Fruit fly (Drosophila melanogaster) whole organism, embryonic: Measurements from ENCODE around the gene cav.

Experiments used
- Ada2b ChIP-seq: fragments of 200-800 bp; sonication (Bioruptor generic); IDR thresholded peaks from 2 replicates; pipeline ENCODE4 v1.3.6; 2022; ENCODE audit warnings: missing biosample characterization, missing genetic modification characterization
- BtbVII ChIP-seq: fragments of 200-800 bp; sonication (Bioruptor generic); optimal IDR thresholded peaks from 3 replicates; lab custom pipeline; 2017; ENCODE audit warnings: missing biosample characterization, mild to moderate bottlenecking, missing genetic modification characterization
- CG10431 ChIP-seq: fragments of 200-800 bp; sonication (Bioruptor generic); optimal IDR thresholded peaks from 3 replicates; lab custom pipeline; 2018; ENCODE audit warnings: missing biosample characterization, mild to moderate bottlenecking, missing genetic modification characterization
- CG10543 ChIP-seq: fragments of 200-800 bp; sonication (Bioruptor generic); optimal IDR thresholded peaks from 3 replicates; lab custom pipeline; 2017; ENCODE audit warnings: missing biosample characterization, mild to moderate bottlenecking, missing genetic modification characterization, moderate library complexity
- CG10979 ChIP-seq: fragments of 200-800 bp; sonication (Bioruptor generic); optimal IDR thresholded peaks from 2 replicates; lab custom pipeline; 2018; ENCODE audit warnings: missing biosample characterization, mild to moderate bottlenecking, missing genetic modification characterization, moderate library complexity
- CG11093 ChIP-seq: fragments of 200-800 bp; sonication (Bioruptor generic); IDR thresholded peaks from 3 replicates; pipeline ENCODE4 v1.3.6; 2022; ENCODE audit warnings: missing biosample characterization, missing genetic modification characterization
- CG1233 ChIP-seq: fragments of 200-800 bp; sonication (Bioruptor generic); optimal IDR thresholded peaks from 4 replicates; lab custom pipeline; 2018; ENCODE audit warnings: missing biosample characterization, mild to moderate bottlenecking, missing genetic modification characterization
- CG13624 ChIP-seq: fragments of 200-800 bp; sonication (Bioruptor generic); optimal IDR thresholded peaks from 2 replicates; lab custom pipeline; 2016; ENCODE audit warnings: missing biosample characterization, missing genetic modification characterization
- CG17568 ChIP-seq: fragments of 200-800 bp; sonication (Bioruptor generic); optimal IDR thresholded peaks from 2 replicates; lab custom pipeline; 2018; ENCODE audit warnings: missing biosample characterization, mild to moderate bottlenecking, missing genetic modification characterization, moderate library complexity
- CG17612 ChIP-seq: fragments of 200-800 bp; sonication (Bioruptor generic); IDR thresholded peaks from 2 replicates; pipeline ENCODE4 v1.3.6; 2022; ENCODE audit warnings: missing biosample characterization, missing genetic modification characterization
- CG1832 ChIP-seq: fragments of 200-800 bp; sonication (Bioruptor generic); optimal IDR thresholded peaks from 2 replicates; lab custom pipeline; 2017; ENCODE audit warnings: missing biosample characterization, mild to moderate bottlenecking, missing genetic modification characterization, inconsistent platforms
- CG18476 ChIP-seq: fragments of 200-800 bp; sonication (Bioruptor generic); optimal IDR thresholded peaks from 2 replicates; lab custom pipeline; 2016; ENCODE audit warnings: missing biosample characterization, mild to moderate bottlenecking, missing genetic modification characterization
- CG2120 ChIP-seq: fragments of 200-800 bp; sonication (Bioruptor generic); optimal IDR thresholded peaks from 3 replicates; lab custom pipeline; 2016; ENCODE audit warnings: missing biosample characterization, missing genetic modification characterization
- CG2678 ChIP-seq: fragments of 200-800 bp; sonication (Bioruptor generic); optimal IDR thresholded peaks from 3 replicates; lab custom pipeline; 2019; ENCODE audit warnings: missing biosample characterization, mild to moderate bottlenecking, missing genetic modification characterization, moderate library complexity
- CG3163 ChIP-seq: fragments of 200-800 bp; sonication (Bioruptor generic); optimal IDR thresholded peaks from 3 replicates; lab custom pipeline; 2016; ENCODE audit warnings: missing biosample characterization, missing genetic modification characterization
- CG33557 ChIP-seq: fragments of 200-800 bp; sonication (Bioruptor generic); optimal IDR thresholded peaks from 2 replicates; lab custom pipeline; 2019; ENCODE audit warnings: missing biosample characterization, mild to moderate bottlenecking, missing genetic modification characterization, moderate library complexity
- CG3407 ChIP-seq: fragments of 200-800 bp; sonication (Bioruptor generic); optimal IDR thresholded peaks from 2 replicates; lab custom pipeline; 2018; ENCODE audit warnings: missing biosample characterization, mild to moderate bottlenecking, missing genetic modification characterization
- CG4282 ChIP-seq: fragments of 200-800 bp; sonication (Bioruptor generic); optimal IDR thresholded peaks from 2 replicates; lab custom pipeline; 2016; ENCODE audit warnings: missing biosample characterization, missing genetic modification characterization
- CG4328 ChIP-seq: fragments of 200-800 bp; sonication (Bioruptor generic); optimal IDR thresholded peaks from 3 replicates; lab custom pipeline; 2017; ENCODE audit warnings: missing biosample characterization, missing genetic modification reagents, missing genetic modification characterization
- CG5180 ChIP-seq: fragments of 200-800 bp; sonication (Bioruptor generic); optimal IDR thresholded peaks from 3 replicates; lab custom pipeline; 2017; ENCODE audit warnings: missing biosample characterization, missing genetic modification characterization, mild to moderate bottlenecking, moderate library complexity, missing genetic modification reagents
- CG7357 ChIP-seq: fragments of 200-800 bp; sonication (Bioruptor generic); IDR thresholded peaks from 3 replicates; pipeline ENCODE4 v1.3.6; 2022; ENCODE audit warnings: missing biosample characterization, missing genetic modification characterization
- CG8281 ChIP-seq: fragments of 200-800 bp; sonication (Bioruptor generic); optimal IDR thresholded peaks from 2 replicates; lab custom pipeline; 2018; ENCODE audit warnings: missing biosample characterization, mild to moderate bottlenecking, missing genetic modification characterization, moderate library complexity
- CG9215 ChIP-seq: fragments of 200-800 bp; sonication (Bioruptor generic); IDR thresholded peaks from 2 replicates; pipeline ENCODE4 v1.3.6; 2022; ENCODE audit warnings: missing biosample characterization, missing genetic modification characterization
- CoRest ChIP-seq: fragments of 200-800 bp; sonication (Bioruptor generic); optimal IDR thresholded peaks from 3 replicates; lab custom pipeline; 2018; ENCODE audit warnings: missing biosample characterization, mild to moderate bottlenecking, missing genetic modification characterization, moderate library complexity
- D19A ChIP-seq: fragments of 200-800 bp; optimal IDR thresholded peaks from 3 replicates; lab custom pipeline; 2019; ENCODE audit warnings: missing biosample characterization, mild to moderate bottlenecking, missing genetic modification characterization, moderate library complexity
- Dbx ChIP-seq: fragments of 200-800 bp; sonication (Bioruptor generic); IDR thresholded peaks from 3 replicates; pipeline ENCODE4 v1.3.6; 2022; ENCODE audit warnings: missing biosample characterization, missing genetic modification characterization
- ERR ChIP-seq: fragments of 200-800 bp; sonication (Bioruptor generic); optimal IDR thresholded peaks from 2 replicates; lab custom pipeline; 2016; ENCODE audit warnings: missing biosample characterization, missing genetic modification characterization
- Gsc ChIP-seq: fragments of 200-800 bp; sonication (Bioruptor generic); IDR thresholded peaks from 2 replicates; pipeline ENCODE4 v1.3.6; 2022; ENCODE audit warnings: missing biosample characterization, missing genetic modification characterization
- H15 ChIP-seq: fragments of 200-800 bp; sonication (Bioruptor generic); IDR thresholded peaks from 3 replicates; pipeline ENCODE4 v1.3.6; 2022; ENCODE audit warnings: missing biosample characterization, missing genetic modification characterization
- HLH3B ChIP-seq: fragments of 200-800 bp; sonication (Bioruptor generic); IDR thresholded peaks from 2 replicates; pipeline ENCODE4 v1.3.6; 2022; ENCODE audit warnings: missing biosample characterization, missing genetic modification characterization
- Med ChIP-seq: fragments of 200-800 bp; sonication (Bioruptor generic); peaks from one replicate; lab custom pipeline; 2016; ENCODE audit warnings: missing biosample characterization, missing genetic modification characterization, mild to moderate bottlenecking, inconsistent platforms, moderate library complexity
- Neu2 ChIP-seq: fragments of 200-800 bp; sonication (Bioruptor generic); optimal IDR thresholded peaks from 3 replicates; lab custom pipeline; 2016; ENCODE audit warnings: missing biosample characterization, missing genetic modification characterization, borderline replicate concordance
- Rfx ChIP-seq: fragments of 200-800 bp; sonication (Bioruptor generic); IDR thresholded peaks from 2 replicates; pipeline ENCODE4 v1.3.6; 2022; ENCODE audit warnings: missing biosample characterization, missing genetic modification characterization
- Side ChIP-seq: fragments of 200-800 bp; sonication (Bioruptor generic); optimal IDR thresholded peaks from 2 replicates; lab custom pipeline; 2016; ENCODE audit warnings: missing biosample characterization, missing genetic modification characterization
- Sox102F ChIP-seq: fragments of 200-800 bp; sonication (Bioruptor generic); optimal IDR thresholded peaks from 2 replicates; lab custom pipeline; 2018; ENCODE audit warnings: missing biosample characterization, mild to moderate bottlenecking, missing genetic modification characterization, moderate library complexity
- ab ChIP-seq: fragments of 200-800 bp; sonication (Bioruptor generic); optimal IDR thresholded peaks from 2 replicates; lab custom pipeline; 2016; ENCODE audit warnings: missing biosample characterization, missing genetic modification characterization
- ac ChIP-seq: fragments of 200-800 bp; sonication (Bioruptor generic); optimal IDR thresholded peaks from 3 replicates; lab custom pipeline; 2017; ENCODE audit warnings: missing biosample characterization, mild to moderate bottlenecking, missing genetic modification characterization
- ci ChIP-seq: fragments of 200-800 bp; sonication (Bioruptor generic); IDR thresholded peaks from 3 replicates; pipeline ENCODE4 v1.3.6; 2022; ENCODE audit warnings: missing biosample characterization, missing genetic modification characterization
- eyg ChIP-seq: fragments of 200-800 bp; sonication (Bioruptor generic); optimal IDR thresholded peaks from 3 replicates; lab custom pipeline; 2016; ENCODE audit warnings: missing biosample characterization, missing genetic modification characterization
- fd3F ChIP-seq: fragments of 200-800 bp; sonication (Bioruptor generic); optimal IDR thresholded peaks from 2 replicates; lab custom pipeline; 2018; ENCODE audit warnings: missing biosample characterization, mild to moderate bottlenecking, missing genetic modification characterization, moderate library complexity
- kah ChIP-seq: fragments of 200-800 bp; sonication (Bioruptor generic); optimal IDR thresholded peaks from 2 replicates; lab custom pipeline; 2018; ENCODE audit warnings: missing biosample characterization, mild to moderate bottlenecking, missing genetic modification characterization
- lilli ChIP-seq: fragments of 200-800 bp; sonication (Bioruptor generic); optimal IDR thresholded peaks from 3 replicates; lab custom pipeline; 2016; ENCODE audit warnings: missing biosample characterization, missing genetic modification characterization
- pb ChIP-seq: fragments of 200-800 bp; sonication (Bioruptor generic); optimal IDR thresholded peaks from 3 replicates; lab custom pipeline; 2016; ENCODE audit warnings: missing biosample characterization, missing genetic modification characterization
- pnt ChIP-seq: fragments of 200-800 bp; sonication (Bioruptor generic); optimal IDR thresholded peaks from 3 replicates; lab custom pipeline; 2016; ENCODE audit warnings: missing biosample characterization, missing genetic modification characterization
- sc ChIP-seq, 3 experiments: fragments of >200 bp in 2 of 3; fragments of 200-800 bp in 1 of 3; sonication (Bioruptor generic) in 1 of 3; optimal IDR thresholded peaks; 2 replicates in 2 of 3; 3 replicates in 1 of 3; lab custom pipeline; 2017; ENCODE audit warnings: mild to moderate bottlenecking in 1 of 3, missing biosample characterization in 1 of 3, missing genetic modification characterization in 1 of 3, missing genetic modification reagents in 1 of 3
- schlank ChIP-seq: fragments of 200-800 bp; sonication (Bioruptor generic); optimal IDR thresholded peaks from 2 replicates; lab custom pipeline; 2018; ENCODE audit warnings: missing biosample characterization, mild to moderate bottlenecking, missing genetic modification characterization
- sqz ChIP-seq: fragments of 200-800 bp; sonication (Bioruptor generic); optimal IDR thresholded peaks from 3 replicates; lab custom pipeline; 2018; ENCODE audit warnings: missing biosample characterization, mild to moderate bottlenecking, missing genetic modification characterization
- sr ChIP-seq: fragments of 200-800 bp; sonication (Bioruptor generic); IDR thresholded peaks from 3 replicates; pipeline ENCODE4 v1.3.6; 2022; ENCODE audit warnings: missing biosample characterization, missing genetic modification characterization
- stc ChIP-seq: fragments of 200-800 bp; sonication (Bioruptor generic); IDR thresholded peaks from 2 replicates; pipeline ENCODE4 v1.3.6; 2022; ENCODE audit warnings: missing biosample characterization, missing genetic modification characterization
- stwl ChIP-seq: fragments of 200-800 bp; sonication (Bioruptor generic); optimal IDR thresholded peaks from 3 replicates; lab custom pipeline; 2018; ENCODE audit warnings: missing biosample characterization, mild to moderate bottlenecking, missing genetic modification characterization, moderate library complexity

Gene cav

dm6 chr3R:24193373-24193879 lies 27.5 kb upstream of the cav start, which contains the start of the genes SMC6 and CG6204 (continued):
- TF ChIP-seq CG5180 (GFP tag; lab: Kevin White, UChicago): no peak
- TF ChIP-seq sr (GFP tag; lab: Robert Waterston, UW): peak; percentile 44; the same call in 1 of the 3 replicates
- TF ChIP-seq schlank: peak; percentile 85
- peak; percentile 92 for TF ChIP-seq H15 (GFP tag; lab: Robert Waterston, UW)
- TF ChIP-seq CG1832 (GFP tag; lab: Kevin White, UChicago): no peak
- TF ChIP-seq BtbVII (GFP tag; lab: Kevin White, UChicago): peak; percentile 84
- peak; percentile 97 for TF ChIP-seq CG2678 (tag; lab: Kevin White, UChicago)
- TF ChIP-seq CG10979 (tag; lab: Kevin White, UChicago): peak; percentile 92
- TF ChIP-seq CG13624 (GFP tag; lab: Kevin White, UChicago): peak; percentile 95
- TF ChIP-seq CG10543 (GFP tag; lab: Kevin White, UChicago): peak; percentile 91
- peak; percentile 39 for TF ChIP-seq ab
- TF ChIP-seq CG3163: peak; percentile 38
- TF ChIP-seq CG33557: peak; percentile 87
- TF ChIP-seq CG3407 (GFP tag; lab: Kevin White, UChicago): peak; percentile 81
- TF ChIP-seq kah (GFP tag; lab: Kevin White, UChicago): peak; percentile 79
- TF ChIP-seq CG4328: peak; percentile 88
- TF ChIP-seq Gsc: peak; percentile 80
- TF ChIP-seq CG8281 (tag; lab: Kevin White, UChicago): peak; percentile 81
- TF ChIP-seq CG17612 (GFP tag; lab: Robert Waterston, UW): peak; percentile 75
- TF ChIP-seq Ada2b (GFP tag; lab: Robert Waterston, UW): peak; percentile 94
- TF ChIP-seq CG4282 (GFP tag; lab: Kevin White, UChicago): peak; percentile 13
- peak; percentile 96 for TF ChIP-seq CG2120
- TF ChIP-seq D19A: peak; percentile 90
- peak; percentile 95 for TF ChIP-seq CG9215 (GFP tag; lab: Robert Waterston, UW)
- peak; percentile 96 for TF ChIP-seq fd3F (GFP tag; lab: Kevin White, UChicago)
- TF ChIP-seq Sox102F (GFP tag; lab: Kevin White, UChicago): peak; percentile 95
- peak; percentile 95 for TF ChIP-seq lilli (GFP tag; lab: Kevin White, UChicago)
- TF ChIP-seq ci (GFP tag; lab: Robert Waterston, UW): peak; percentile 92
- TF ChIP-seq eyg (GFP tag; lab: Kevin White, UChicago): peak; percentile 52
- TF ChIP-seq pnt (GFP tag; lab: Kevin White, UChicago): peak; percentile 84
- peak; percentile 51 for TF ChIP-seq CG10431 (GFP tag; lab: Kevin White, UChicago)
- peak; percentile 92 for TF ChIP-seq CG18476 (GFP tag; lab: Kevin White, UChicago)
- TF ChIP-seq HLH3B (GFP tag; lab: Robert Waterston, UW): peak; percentile 92
- TF ChIP-seq sqz: peak; percentile 84
- TF ChIP-seq stwl (tag; lab: Kevin White, UChicago): peak; percentile 73
- TF ChIP-seq Neu2: peak; percentile 26
- TF ChIP-seq pb (GFP tag; lab: Kevin White, UChicago): peak; percentile 48
- peak; percentile 97 for TF ChIP-seq Rfx (GFP tag; lab: Robert Waterston, UW)
- TF ChIP-seq CG17568 (GFP tag; lab: Kevin White, UChicago): peak; percentile 87
- TF ChIP-seq CG11093 (GFP tag; lab: Robert Waterston, UW): peak; percentile 88
- peak; percentile 96 for TF ChIP-seq Med (GFP tag; lab: Kevin White, UChicago)
- TF ChIP-seq ERR: peak; percentile 64
- peak; percentile 90 for TF ChIP-seq CG1233
- peak; percentile 95 for TF ChIP-seq stc
- peak; percentile 98 for TF ChIP-seq CoRest (tag; lab: Kevin White, UChicago)
- TF ChIP-seq Side (GFP tag; lab: Kevin White, UChicago): peak; percentile 76
- TF ChIP-seq CG7357 (GFP tag; lab: Robert Waterston, UW): peak; percentile 90
- TF ChIP-seq sc (optimal IDR thresholded peaks at IDR 0.05; lab: Kevin White, UChicago): no peak
- peak; percentile 78 for TF ChIP-seq sc (GFP tag; optimal IDR thresholded peaks at IDR 0.05; lab: Kevin White, UChicago)
- peak; percentile 95 for TF ChIP-seq Dbx (GFP tag; lab: Robert Waterston, UW)
- TF ChIP-seq ac (GFP tag; lab: Kevin White, UChicago): peak; percentile 53
